Worm (Caenorhabditis elegans) whole organism, L1 larva: Measurements from ENCODE around the gene col-83.

Source experiments
- lin-39 ChIP-seq: fragments of 150-350 bp; optimal IDR thresholded peaks from 2 replicates; lab custom pipeline; 2014; ENCODE audit warnings: missing biosample characterization, missing genetic modification reagents, missing genetic modification characterization
- sox-4 ChIP-seq: sonication (generic microtip); optimal IDR thresholded peaks from 2 replicates; lab custom pipeline; 2016; ENCODE audit warnings: missing genetic modification characterization, missing compliant biosample characterization

- TF ChIP-seq lin-39 (tag; lab: Kevin White, UChicago) (no peak), sox-4 (no peak)
These were observed 2.9 kb downstream of the col-83 start for ce11 chrII:11042878-11043331.
